Worm (Caenorhabditis elegans) whole organism, early embryonic: ENCODE measurements around the gene pigm-1.
A peak's percentile ranks its signal among the peaks of the same experiment; 100 is the strongest.

Experiments used
- B0310.2 ChIP-seq: sonication (generic microtip); optimal IDR thresholded peaks from 2 replicates; lab custom pipeline; 2016; ENCODE audit warnings: mild to moderate bottlenecking, missing genetic modification characterization, missing compliant biosample characterization
- F13C5.2 ChIP-seq: sonication (generic microtip); optimal IDR thresholded peaks from 2 replicates; lab custom pipeline; 2017; ENCODE audit warnings: mild to moderate bottlenecking, missing genetic modification characterization, inconsistent platforms, missing compliant biosample characterization
- aly-1 ChIP-seq: sonication (generic microtip); optimal IDR thresholded peaks from 2 replicates; lab custom pipeline; 2016; ENCODE audit warnings: missing genetic modification characterization, missing compliant biosample characterization
- ama-1 ChIP-seq: fragments of 150-350 bp; optimal IDR thresholded peaks from 2 replicates; lab custom pipeline; 2014
- ceh-13 ChIP-seq: fragments of 200-800 bp; sonication (Bioruptor generic); optimal IDR thresholded peaks from 2 replicates; lab custom pipeline; 2018; ENCODE audit warnings: mild to moderate bottlenecking, missing genetic modification characterization, missing compliant biosample characterization
- ceh-36 ChIP-seq: sonication (generic microtip); optimal IDR thresholded peaks from 2 replicates; lab custom pipeline; 2016; ENCODE audit warnings: missing genetic modification characterization, inconsistent platforms, missing compliant biosample characterization
- ets-7 ChIP-seq: sonication (generic microtip); optimal IDR thresholded peaks from 2 replicates; lab custom pipeline; 2016; ENCODE audit warnings: missing genotype, missing genetic modification characterization, missing compliant biosample characterization
- flt-1 ChIP-seq: fragments of 200-800 bp; sonication (Bioruptor generic); IDR thresholded peaks from 2 replicates; pipeline ENCODE4 v1.3.6; 2022; ENCODE audit warnings: missing genetic modification characterization, missing compliant biosample characterization
- hmbx-1 ChIP-seq: sonication (generic microtip); optimal IDR thresholded peaks from 2 replicates; lab custom pipeline; 2016; ENCODE audit warnings: mild to moderate bottlenecking, missing genetic modification characterization, missing compliant biosample characterization
- hmg-4 ChIP-seq: fragments of 200-800 bp; sonication (Bioruptor generic); optimal IDR thresholded peaks from 2 replicates; lab custom pipeline; 2018; ENCODE audit warnings: mild to moderate bottlenecking, missing genetic modification characterization, missing compliant biosample characterization
- hnd-1 ChIP-seq: sonication (generic microtip); optimal IDR thresholded peaks from 2 replicates; lab custom pipeline; 2016; ENCODE audit warnings: missing genetic modification characterization, missing compliant biosample characterization
- pes-1 ChIP-seq: fragments of 200-800 bp; sonication (Bioruptor generic); IDR thresholded peaks from 2 replicates; pipeline ENCODE4 v1.3.6; 2022; ENCODE audit warnings: missing genetic modification reagents, missing genetic modification characterization, missing compliant biosample characterization
- scrt-1 ChIP-seq: fragments of 200-800 bp; sonication (Bioruptor generic); IDR thresholded peaks from 2 replicates; pipeline ENCODE4 v1.3.6; 2022; ENCODE audit warnings: missing genetic modification characterization, missing compliant biosample characterization
- sea-1 ChIP-seq: fragments of 200-800 bp; sonication (Bioruptor generic); conservative IDR thresholded peaks from 2 replicates; pipeline ENCODE4 v1.3.6; 2022; ENCODE audit warnings: missing genetic modification characterization, missing compliant biosample characterization
- tbx-11 ChIP-seq: fragments of 200-800 bp; sonication (Bioruptor generic); IDR thresholded peaks from 2 replicates; pipeline ENCODE4 v1.3.6; 2022; ENCODE audit warnings: missing genetic modification characterization, missing compliant biosample characterization
- tbx-37 ChIP-seq: fragments of 200-800 bp; sonication (Bioruptor generic); conservative IDR thresholded peaks from 2 replicates; pipeline ENCODE4 v1.3.6; 2022; ENCODE audit warnings: missing genetic modification reagents, missing genetic modification characterization, missing compliant biosample characterization
- tra-4 ChIP-seq: sonication (generic microtip); optimal IDR thresholded peaks from 2 replicates; lab custom pipeline; 2017; ENCODE audit warnings: missing genetic modification characterization, missing compliant biosample characterization

The pigm-1 gene

DNA sequence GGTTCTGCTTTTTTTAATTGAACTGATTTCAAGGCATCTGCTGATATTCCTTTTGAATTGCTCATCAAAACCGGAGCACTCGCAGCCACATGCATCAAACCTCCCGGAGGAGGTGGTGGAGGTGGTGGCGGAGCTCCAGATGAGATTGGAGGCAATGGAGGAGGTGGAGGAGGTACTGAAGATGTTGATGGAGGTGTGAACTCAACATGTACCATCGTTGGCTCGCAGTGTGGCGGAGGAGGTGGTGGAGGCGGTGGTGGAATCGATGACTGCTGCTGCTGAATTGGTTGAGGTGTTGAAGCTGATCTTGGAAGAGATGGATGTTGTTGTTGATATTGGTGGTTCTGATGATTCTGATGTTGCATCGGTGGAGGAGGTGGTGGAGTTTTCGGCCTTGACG lies 38.7 kb downstream of the pigm-1 start:
- TF ChIP-seq tbx-11 (GFP tag; lab: Robert Waterston, UW) (no peak), hmg-4 (GFP tag; lab: Kevin White, UChicago) (no peak), sea-1 (GFP tag; lab: Robert Waterston, UW) (no peak), pes-1 (GFP tag; lab: Robert Waterston, UW) (no peak), aly-1 (tag; lab: Kevin White, UChicago) (no peak), hmbx-1 (no peak), hnd-1 (no peak), B0310.2 (tag; lab: Kevin White, UChicago) (no peak), F13C5.2 (tag; lab: Kevin White, UChicago) (no peak), tbx-37 (GFP tag; lab: Robert Waterston, UW) (no peak), tra-4 (no peak), ceh-36 (tag; lab: Kevin White, UChicago) (no peak), ceh-13 (GFP tag; lab: Kevin White, UChicago) (no peak), ama-1 (lab: Kevin White, UChicago) (no peak), flt-1 (GFP tag; lab: Robert Waterston, UW) (no peak), scrt-1 (GFP tag; lab: Robert Waterston, UW) (no peak)

ce11 chrII:11390865-11391264 lies 42.6 kb downstream of the pigm-1 start, which contains the start of gene shn-1:
shn-1 (minus strand) TSS chrII:11390965.
- TF ChIP-seq tbx-37 (GFP tag; lab: Robert Waterston, UW) (no peak), hnd-1 (no peak), pes-1 (GFP tag; lab: Robert Waterston, UW) (no peak), hmg-4 (GFP tag; lab: Kevin White, UChicago) (no peak)

- TF ChIP-seq ama-1 (lab: Kevin White, UChicago) = no peak
- no peak for TF ChIP-seq ceh-36 (tag; lab: Kevin White, UChicago)
- TF ChIP-seq scrt-1 (GFP tag; lab: Robert Waterston, UW) = no peak
- no peak for TF ChIP-seq hmg-4 (GFP tag; lab: Kevin White, UChicago)
- TF ChIP-seq tbx-11 (GFP tag; lab: Robert Waterston, UW) = no peak
These were observed 44.1 kb downstream of the pigm-1 start for ce11 chrII:11392390-11392789.

ce11 chrII:11393787-11394186 lies 45.5 kb downstream of the pigm-1 start:
- TF ChIP-seq B0310.2 (tag; lab: Kevin White, UChicago) = no peak
- TF ChIP-seq hmg-4 (GFP tag; lab: Kevin White, UChicago) = no peak

ce11 chrII:11396217-11396616 lies 48.0 kb downstream of the pigm-1 start:
- TF ChIP-seq aly-1 (tag; lab: Kevin White, UChicago) = peak; percentile 9
- no peak for TF ChIP-seq hnd-1

DNA sequence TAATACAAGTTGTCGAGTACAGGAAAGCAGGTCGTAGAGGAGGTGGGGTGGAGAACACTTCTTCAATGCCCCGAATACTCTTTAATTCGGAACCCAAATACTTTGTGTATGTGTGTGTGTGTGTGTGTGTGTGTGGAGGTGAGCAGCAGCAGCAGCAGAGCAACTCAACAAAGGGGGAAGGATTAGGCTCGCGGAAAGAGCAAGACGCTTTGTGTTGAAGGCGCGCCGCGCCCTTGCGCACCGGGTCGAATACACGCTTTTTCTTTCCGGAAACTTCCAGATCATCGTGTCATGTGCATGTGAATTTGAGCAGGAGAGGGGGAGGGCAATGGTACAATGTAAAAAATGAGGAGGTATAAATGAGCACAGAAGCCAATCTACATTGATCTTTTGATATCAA lies 50.5 kb downstream of the pigm-1 start:
- TF ChIP-seq aly-1 (tag; lab: Kevin White, UChicago) (no peak), hmbx-1 (no peak), ets-7 (no peak), ceh-13 (GFP tag; lab: Kevin White, UChicago) (no peak), ama-1 (lab: Kevin White, UChicago) (no peak), flt-1 (GFP tag; lab: Robert Waterston, UW) (no peak), ceh-36 (tag; lab: Kevin White, UChicago) (peak; percentile 10), F13C5.2 (tag; lab: Kevin White, UChicago) (no peak)
